Worm (Caenorhabditis elegans) whole organism, L2 larva: ENCODE results near the gene ceh-7.
A peak's percentile ranks its signal among the peaks of the same experiment; 100 is the strongest.

Experiments used
- C34F6.9 ChIP-seq: fragments of 150-350 bp; optimal IDR thresholded peaks from 2 replicates; lab custom pipeline; 2014; ENCODE audit warnings: missing biosample characterization, missing genetic modification characterization
- F13H6.1 ChIP-seq: sonication (generic microtip); optimal IDR thresholded peaks from 2 replicates; lab custom pipeline; 2016; ENCODE audit warnings: missing genetic modification characterization, missing compliant biosample characterization
- ZK546.5 ChIP-seq: sonication (generic microtip); optimal IDR thresholded peaks from 2 replicates; lab custom pipeline; 2017; ENCODE audit warnings: missing biosample characterization, missing genetic modification characterization
- alr-1 ChIP-seq: fragments of 150-350 bp; optimal IDR thresholded peaks from 2 replicates; lab custom pipeline; 2014; ENCODE audit warnings: missing biosample characterization, missing genetic modification characterization
- aly-2 ChIP-seq: fragments of 150-350 bp; optimal IDR thresholded peaks from 2 replicates; lab custom pipeline; 2014; ENCODE audit warnings: missing biosample characterization, missing genetic modification characterization
- blmp-1 ChIP-seq: sonication (generic microtip); optimal IDR thresholded peaks from 2 replicates; lab custom pipeline; 2017; ENCODE audit warnings: missing genetic modification characterization, mild to moderate bottlenecking, missing compliant biosample characterization, antibody characterized with exemption, moderate library complexity; ENCODE audit not compliant: insufficient read depth
- ceh-16 ChIP-seq: fragments of 150-350 bp; optimal IDR thresholded peaks from 2 replicates; lab custom pipeline; 2014; ENCODE audit warnings: missing biosample characterization, missing genetic modification characterization
- ceh-82 ChIP-seq: fragments of 150-350 bp; optimal IDR thresholded peaks from 2 replicates; lab custom pipeline; 2014; ENCODE audit warnings: missing biosample characterization, missing genetic modification characterization
- crh-2 ChIP-seq: sonication (generic microtip); optimal IDR thresholded peaks from 2 replicates; lab custom pipeline; 2017; ENCODE audit warnings: missing biosample characterization, missing genetic modification characterization
- dmd-4 ChIP-seq: sonication (generic microtip); optimal IDR thresholded peaks from 2 replicates; lab custom pipeline; 2017; ENCODE audit warnings: missing biosample characterization, missing genetic modification characterization
- egl-27 ChIP-seq: sonication (generic microtip); optimal IDR thresholded peaks from 3 replicates; lab custom pipeline; 2017; ENCODE audit warnings: missing biosample characterization, missing genetic modification reagents, missing genetic modification characterization
- elt-1 ChIP-seq: fragments of 150-350 bp; optimal IDR thresholded peaks from 2 replicates; lab custom pipeline; 2014; ENCODE audit warnings: missing biosample characterization, missing genetic modification characterization
- elt-3 ChIP-seq: sonication (generic microtip); optimal IDR thresholded peaks from 2 replicates; lab custom pipeline; 2017; ENCODE audit warnings: missing biosample characterization, missing genetic modification characterization
- fos-1 ChIP-seq: fragments of 150-350 bp; optimal IDR thresholded peaks from 2 replicates; lab custom pipeline; 2014; ENCODE audit warnings: missing biosample characterization, missing genetic modification characterization
- gmeb-1 ChIP-seq: fragments of 150-350 bp; optimal IDR thresholded peaks from 2 replicates; lab custom pipeline; 2014; ENCODE audit warnings: missing biosample characterization, missing genetic modification characterization
- lin-13 ChIP-seq: fragments of 150-350 bp; optimal IDR thresholded peaks from 2 replicates; lab custom pipeline; 2014; ENCODE audit warnings: missing biosample characterization, missing genetic modification reagents, missing genetic modification characterization
- lin-39 ChIP-seq: fragments of 150-350 bp; optimal IDR thresholded peaks from 2 replicates; lab custom pipeline; 2014; ENCODE audit warnings: missing biosample characterization, missing genetic modification reagents, missing genetic modification characterization
- lsy-2 ChIP-seq, 2 experiments: fragments of 150-350 bp in 1 of 2; sonication (generic microtip) in 1 of 2; optimal IDR thresholded peaks; 2 replicates each; lab custom pipeline; 2014 to 2017; ENCODE audit warnings: missing biosample characterization in 2 of 2, missing genetic modification characterization in 2 of 2
- mab-5 ChIP-seq: fragments of 150-350 bp; optimal IDR thresholded peaks from 2 replicates; lab custom pipeline; 2014; ENCODE audit warnings: missing biosample characterization, missing genetic modification characterization
- mdl-1 ChIP-seq, 2 experiments: fragments of 150-350 bp in 1 of 2; sonication (generic microtip) in 1 of 2; optimal IDR thresholded peaks; 2 replicates each; lab custom pipeline; 2017; ENCODE audit warnings: missing biosample characterization in 2 of 2, missing genetic modification characterization in 2 of 2
- nhr-11 ChIP-seq: fragments of 150-350 bp; optimal IDR thresholded peaks from 2 replicates; lab custom pipeline; 2014; ENCODE audit warnings: missing biosample characterization, missing genetic modification characterization
- nhr-12 ChIP-seq: fragments of 150-350 bp; optimal IDR thresholded peaks from 2 replicates; lab custom pipeline; 2014; ENCODE audit warnings: missing biosample characterization, missing genetic modification characterization
- nhr-129 ChIP-seq: fragments of 150-350 bp; optimal IDR thresholded peaks from 2 replicates; lab custom pipeline; 2014; ENCODE audit warnings: missing biosample characterization, missing genetic modification characterization
- nhr-21 ChIP-seq: fragments of 150-350 bp; optimal IDR thresholded peaks from 2 replicates; lab custom pipeline; 2014; ENCODE audit warnings: missing biosample characterization, missing genetic modification characterization
- nhr-23 ChIP-seq: fragments of 150-350 bp; optimal IDR thresholded peaks from 2 replicates; lab custom pipeline; 2014; ENCODE audit warnings: missing biosample characterization, missing genetic modification reagents, missing genetic modification characterization
- nhr-237 ChIP-seq: fragments of 150-350 bp; optimal IDR thresholded peaks from 2 replicates; lab custom pipeline; 2014; ENCODE audit warnings: missing biosample characterization, missing genetic modification characterization
- nhr-25 ChIP-seq: fragments of 150-350 bp; sonication (generic microtip); optimal IDR thresholded peaks from 3 replicates; lab custom pipeline; 2014; ENCODE audit warnings: missing biosample characterization, missing genetic modification characterization
- nhr-6 ChIP-seq: fragments of 150-350 bp; optimal IDR thresholded peaks from 2 replicates; lab custom pipeline; 2014; ENCODE audit warnings: missing biosample characterization, missing genetic modification characterization
- nhr-77 ChIP-seq: fragments of 150-350 bp; optimal IDR thresholded peaks from 2 replicates; lab custom pipeline; 2014; ENCODE audit warnings: missing biosample characterization, missing genetic modification characterization
- peb-1 ChIP-seq: fragments of 150-350 bp; optimal IDR thresholded peaks from 2 replicates; lab custom pipeline; 2014; ENCODE audit warnings: missing biosample characterization, missing genetic modification characterization
- sem-4 ChIP-seq: fragments of 150-350 bp; optimal IDR thresholded peaks from 2 replicates; lab custom pipeline; 2014; ENCODE audit warnings: missing biosample characterization, missing genetic modification reagents, missing genetic modification characterization
- skn-1 ChIP-seq: sonication (generic microtip); optimal IDR thresholded peaks from 2 replicates; lab custom pipeline; 2017; ENCODE audit warnings: missing biosample characterization, missing genetic modification characterization
- sma-9 ChIP-seq, 2 experiments: fragments of 150-350 bp in 1 of 2; sonication (generic microtip) in 1 of 2; optimal IDR thresholded peaks; 2 replicates each; lab custom pipeline; 2014 to 2016; ENCODE audit warnings: missing genetic modification characterization in 2 of 2, mild to moderate bottlenecking in 1 of 2, missing biosample characterization in 1 of 2, missing compliant biosample characterization in 1 of 2, missing genetic modification reagents in 1 of 2, moderate library complexity in 1 of 2
- unc-39 ChIP-seq: fragments of 150-350 bp; optimal IDR thresholded peaks from 2 replicates; lab custom pipeline; 2014; ENCODE audit warnings: missing biosample characterization, missing genetic modification characterization
- unc-55 ChIP-seq: fragments of 150-350 bp; sonication (generic microtip); optimal IDR thresholded peaks from 3 replicates; lab custom pipeline; 2014; ENCODE audit warnings: missing biosample characterization, missing genetic modification reagents, missing genetic modification characterization
- unc-62 ChIP-seq: fragments of 150-350 bp; optimal IDR thresholded peaks from 2 replicates; lab custom pipeline; 2014; ENCODE audit warnings: missing biosample characterization, missing genetic modification reagents, missing genetic modification characterization
- zag-1 ChIP-seq: fragments of 150-350 bp; optimal IDR thresholded peaks from 2 replicates; lab custom pipeline; 2014; ENCODE audit warnings: missing biosample characterization, missing genetic modification characterization
- ztf-1 ChIP-seq: fragments of 200-800 bp; sonication (Bioruptor generic); conservative IDR thresholded peaks from 2 replicates; pipeline ENCODE4 v1.3.6; 2022; ENCODE audit warnings: missing genetic modification characterization, missing compliant biosample characterization
- ztf-4 ChIP-seq: fragments of 150-350 bp; optimal IDR thresholded peaks from 2 replicates; lab custom pipeline; 2014; ENCODE audit warnings: missing biosample characterization, missing genetic modification characterization

ceh-7 gene

DNA sequence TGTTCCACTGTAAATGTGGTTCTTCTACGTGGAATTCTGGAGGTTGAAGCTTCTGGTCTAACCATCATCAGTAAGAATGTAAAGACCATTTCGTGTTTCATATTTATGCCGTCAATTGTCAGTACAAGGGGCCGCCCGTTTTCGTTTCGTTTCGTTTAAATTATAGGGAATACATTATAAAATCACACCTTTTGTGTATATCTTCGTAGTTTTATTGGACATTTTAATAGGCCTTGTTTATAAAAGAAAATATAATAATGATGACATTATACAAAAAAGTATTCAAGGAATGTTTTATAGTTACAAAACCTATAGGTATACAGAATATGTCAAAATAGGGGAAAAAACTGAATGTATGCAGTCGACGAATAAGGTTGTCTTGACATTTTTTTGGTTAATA is at the start of gene ceh-7:
Gene ceh-7, minus strand, starts transcription at position 101 of the 400 bp plus-strand sequence.
- TF ChIP-seq nhr-6 (tag; lab: Kevin White, UChicago) = no peak
- TF ChIP-seq lsy-2 (tag; optimal IDR thresholded peaks at IDR 0.05; lab: Kevin White, UChicago) = no peak
- TF ChIP-seq ztf-1 = no peak
- TF ChIP-seq alr-1 (tag; lab: Kevin White, UChicago) = no peak
- TF ChIP-seq nhr-21 (tag; lab: Kevin White, UChicago) = no peak
- no peak for TF ChIP-seq skn-1 (tag; lab: Kevin White, UChicago)
- no peak for TF ChIP-seq C34F6.9
- no peak for TF ChIP-seq nhr-12 (tag; lab: Kevin White, UChicago)
- no peak for TF ChIP-seq gmeb-1
- TF ChIP-seq peb-1 = no peak
- no peak for TF ChIP-seq nhr-23

- TF ChIP-seq unc-62 (GFP tag; lab: Kevin White, UChicago) (no peak), C34F6.9 (no peak), ZK546.5 (tag; lab: Kevin White, UChicago) (no peak), sma-9 (GFP tag; optimal IDR thresholded peaks at IDR 0.05; lab: Kevin White, UChicago) (no peak), sma-9 (tag; optimal IDR thresholded peaks at IDR 0.05; lab: Kevin White, UChicago) (no peak), unc-39 (tag; lab: Kevin White, UChicago) (no peak), nhr-11 (tag; lab: Kevin White, UChicago) (no peak), lin-13 (GFP tag; lab: Kevin White, UChicago) (no peak), nhr-129 (tag; lab: Kevin White, UChicago) (no peak), dmd-4 (tag; lab: Kevin White, UChicago) (no peak), ztf-4 (tag; lab: Kevin White, UChicago) (no peak), skn-1 (tag; lab: Kevin White, UChicago) (no peak), aly-2 (tag; lab: Kevin White, UChicago) (no peak), unc-55 (no peak), blmp-1 (tag; lab: Kevin White, UChicago) (no peak), ceh-82 (tag; lab: Kevin White, UChicago) (no peak), nhr-12 (tag; lab: Kevin White, UChicago) (no peak), elt-3 (tag; lab: Kevin White, UChicago) (no peak)
These were observed 48.1 kb upstream of the ceh-7 start, which contains the start of gene atf-2 for ce11 chrII:8751686-8752085. TSS of gene atf-2 (plus strand) at chrII:8751986.

ce11 chrII:8751042-8751441 is 47.4 kb upstream of the ceh-7 start:
- peak; percentile 1 for TF ChIP-seq sma-9 (GFP tag; optimal IDR thresholded peaks at IDR 0.05; lab: Kevin White, UChicago)
- no peak for TF ChIP-seq sma-9 (tag; optimal IDR thresholded peaks at IDR 0.05; lab: Kevin White, UChicago)
- TF ChIP-seq nhr-21 (tag; lab: Kevin White, UChicago) = peak; percentile 84
- peak; percentile 74 for TF ChIP-seq egl-27 (tag; lab: Kevin White, UChicago)
- peak; percentile 5 for TF ChIP-seq peb-1
- peak; percentile 9 for TF ChIP-seq fos-1 (tag; lab: Kevin White, UChicago)
- peak; percentile 99 for TF ChIP-seq blmp-1 (tag; lab: Kevin White, UChicago)
- TF ChIP-seq elt-1 (tag; lab: Kevin White, UChicago) = no peak
- peak; percentile 27 for TF ChIP-seq nhr-25 (tag; lab: Kevin White, UChicago)
- peak in 1 of 2 experiments; percentile 10 for TF ChIP-seq mdl-1 (tag; optimal IDR thresholded peaks at IDR 0.05; lab: Kevin White, UChicago)
- no peak for TF ChIP-seq mab-5 (tag; lab: Kevin White, UChicago)
- TF ChIP-seq gmeb-1 = no peak
- TF ChIP-seq nhr-11 (tag; lab: Kevin White, UChicago) = no peak
- no peak for TF ChIP-seq crh-2 (tag; lab: Kevin White, UChicago)
- TF ChIP-seq lsy-2 (tag; optimal IDR thresholded peaks at IDR 0.05; lab: Kevin White, UChicago) = peak in 1 of 2 experiments; percentile 27
- TF ChIP-seq sem-4 (tag; lab: Kevin White, UChicago) = peak; percentile 88
- no peak for TF ChIP-seq aly-2 (tag; lab: Kevin White, UChicago)

DNA sequence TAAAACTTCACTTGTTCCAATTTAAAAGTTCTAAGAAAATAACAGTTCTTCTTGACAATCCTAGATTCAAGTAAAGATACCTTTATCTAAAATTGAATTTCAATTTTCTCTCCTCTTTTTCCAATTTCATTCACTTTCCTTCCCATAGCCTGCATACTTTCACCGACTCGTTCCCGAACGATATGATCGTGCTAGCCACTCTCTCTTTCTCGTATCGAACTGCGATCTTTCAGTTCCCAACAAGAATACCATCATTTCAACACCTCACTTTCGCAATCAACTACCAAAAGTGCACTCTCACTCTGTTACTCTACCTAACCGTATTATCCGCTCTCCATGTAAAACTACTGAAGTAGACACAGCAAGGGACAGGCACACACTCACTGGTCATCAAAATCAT is 46.4 kb upstream of the ceh-7 start:
- TF ChIP-seq F13H6.1 (tag; lab: Kevin White, UChicago) (no peak), mdl-1 (tag; optimal IDR thresholded peaks at IDR 0.05; lab: Kevin White, UChicago) (no peak), zag-1 (tag; lab: Kevin White, UChicago) (no peak), nhr-129 (tag; lab: Kevin White, UChicago) (peak; percentile 13), blmp-1 (tag; lab: Kevin White, UChicago) (peak; percentile 98), sma-9 (GFP tag; optimal IDR thresholded peaks at IDR 0.05; lab: Kevin White, UChicago) (no peak), sma-9 (tag; optimal IDR thresholded peaks at IDR 0.05; lab: Kevin White, UChicago) (no peak), egl-27 (tag; lab: Kevin White, UChicago) (no peak), lin-39 (tag; lab: Kevin White, UChicago) (no peak), ztf-4 (tag; lab: Kevin White, UChicago) (no peak), mab-5 (tag; lab: Kevin White, UChicago) (no peak), ceh-16 (no peak), aly-2 (tag; lab: Kevin White, UChicago) (no peak), nhr-6 (tag; lab: Kevin White, UChicago) (no peak), ceh-82 (tag; lab: Kevin White, UChicago) (no peak), elt-1 (tag; lab: Kevin White, UChicago) (no peak), nhr-77 (tag; lab: Kevin White, UChicago) (no peak), peb-1 (no peak), nhr-237 (no peak)
